Worm (Caenorhabditis elegans) whole organism, L4/young adult: ENCODE results near the gene hlh-27.

Experiments used
- W03F9.2 ChIP-seq: fragments of 150-350 bp; optimal IDR thresholded peaks from 2 replicates; lab custom pipeline; 2014; ENCODE audit warnings: missing biosample characterization, missing genetic modification characterization
- dao-5 ChIP-seq: sonication (generic microtip); optimal IDR thresholded peaks from 2 replicates; lab custom pipeline; 2016; ENCODE audit warnings: missing genotype, missing genetic modification characterization, moderate library complexity, missing compliant biosample characterization

ce11 chrII:5521411-5521810, 18.6 kb downstream of the hlh-27 start, which contains the start of gene ZK177.12:
- TF ChIP-seq dao-5 (no peak), W03F9.2 (tag; lab: Kevin White, UChicago) (no peak)
